Fruit fly (Drosophila melanogaster): ENCODE results near the gene CG43703.

Gene CG43703

DNA sequence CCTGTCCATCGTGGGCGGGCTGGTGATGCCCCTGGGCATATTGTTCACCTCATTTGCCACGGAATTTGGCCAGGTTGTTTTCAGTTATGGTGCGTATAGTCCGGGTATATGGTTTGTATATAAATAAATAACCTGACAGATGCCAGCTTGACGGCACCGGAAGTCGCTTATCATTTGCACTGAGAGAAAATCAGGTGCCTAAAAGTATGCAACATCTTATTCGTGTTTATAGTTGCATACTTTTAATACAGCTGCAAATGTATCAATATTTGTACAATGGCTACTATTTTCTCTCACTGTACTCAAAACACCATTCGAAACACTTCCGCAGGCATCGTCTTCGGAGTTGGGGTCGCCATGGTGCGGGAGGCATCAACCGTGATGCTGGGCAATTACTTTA is 16.6 kb upstream of the CG43703 start (continued):
- no peak for TF ChIP-seq CG17359 (tag; optimal IDR thresholded peaks at IDR 0.05)
- TF ChIP-seq insv (GFP tag; optimal IDR thresholded peaks at IDR 0.05): no peak
- no peak for TF ChIP-seq CG10979 (tag; optimal IDR thresholded peaks at IDR 0.05)
- TF ChIP-seq zen (tag; optimal IDR thresholded peaks at IDR 0.05): no peak
- TF ChIP-seq CG2712 (tag; optimal IDR thresholded peaks at IDR 0.05): no peak
- no peak for TF ChIP-seq CG10654 (GFP tag; optimal IDR thresholded peaks at IDR 0.05)
- TF ChIP-seq tap (tag; optimal IDR thresholded peaks at IDR 0.05): no peak
- no peak for TF ChIP-seq br (optimal IDR thresholded peaks at IDR 0.05)
- TF ChIP-seq CG17829 (tag; optimal IDR thresholded peaks at IDR 0.05): no peak
- TF ChIP-seq MESR4 (GFP tag; optimal IDR thresholded peaks at IDR 0.05): no peak
- TF ChIP-seq gem (tag; optimal IDR thresholded peaks at IDR 0.05): no peak
- TF ChIP-seq B-H1 (GFP tag; IDR thresholded peaks at IDR 0.05): no peak
- TF ChIP-seq CG12104 (GFP tag; optimal IDR thresholded peaks at IDR 0.05): no peak
- no peak for TF ChIP-seq maf-S (GFP tag; optimal IDR thresholded peaks at IDR 0.05)
- no peak for TF ChIP-seq CG1233 (GFP tag; optimal IDR thresholded peaks at IDR 0.05)
- TF ChIP-seq z (GFP tag; IDR thresholded peaks at IDR 0.05): no peak
- TF ChIP-seq CG10267 (tag; optimal IDR thresholded peaks at IDR 0.05): no peak
- TF ChIP-seq Trl (optimal IDR thresholded peaks at IDR 0.05): no peak
- TF ChIP-seq Trl (GFP tag; optimal IDR thresholded peaks at IDR 0.05): peak; percentile 24
- no peak for TF ChIP-seq tll (GFP tag; optimal IDR thresholded peaks at IDR 0.05)
- no peak for TF ChIP-seq Eip74EF (GFP tag; optimal IDR thresholded peaks at IDR 0.05)
- no peak for TF ChIP-seq Dek (tag; optimal IDR thresholded peaks at IDR 0.05)
- no peak for TF ChIP-seq CG11696 (GFP tag; IDR thresholded peaks at IDR 0.05)
- TF ChIP-seq Atf3 (GFP tag; optimal IDR thresholded peaks at IDR 0.05): no peak
- TF ChIP-seq CG11695 (GFP tag; IDR thresholded peaks at IDR 0.05): no peak
- peak; percentile 25 to 26 for TF ChIP-seq Hr51 (GFP tag; optimal IDR thresholded peaks at IDR 0.05)
- peak; percentile 34; the same call in 1 of the 3 replicates for TF ChIP-seq ci (GFP tag; IDR thresholded peaks at IDR 0.05)
- peak; percentile 17 for TF ChIP-seq scrt (GFP tag; optimal IDR thresholded peaks at IDR 0.05)
- TF ChIP-seq NC2α (GFP tag; optimal IDR thresholded peaks at IDR 0.05): no peak
- TF ChIP-seq gcm2 (GFP tag; optimal IDR thresholded peaks at IDR 0.05): no peak
- TF ChIP-seq Oaz (GFP tag; IDR thresholded peaks at IDR 0.05): no peak
- TF ChIP-seq hbn (GFP tag; IDR thresholded peaks at IDR 0.05; ENCODE audit: partially characterized antibody): no peak
- TF ChIP-seq CG3407 (GFP tag; optimal IDR thresholded peaks at IDR 0.05): no peak
- no peak for TF ChIP-seq CG10543 (GFP tag; optimal IDR thresholded peaks at IDR 0.05)
- TF ChIP-seq CG7928 (GFP tag; optimal IDR thresholded peaks at IDR 0.05): no peak
- no peak for TF ChIP-seq twi (tag; optimal IDR thresholded peaks at IDR 0.05)
- peak; percentile 21 for TF ChIP-seq CG12659 (GFP tag; optimal IDR thresholded peaks at IDR 0.05)
- no peak for TF ChIP-seq Taf1 (GFP tag; IDR thresholded peaks at IDR 0.05)
- TF ChIP-seq CG33557 (GFP tag; optimal IDR thresholded peaks at IDR 0.05): no peak
- no peak for TF ChIP-seq pho (GFP tag; optimal IDR thresholded peaks at IDR 0.05)
- no peak for TF ChIP-seq ro (GFP tag; IDR thresholded peaks at IDR 0.05)
- no peak for TF ChIP-seq ab (GFP tag; optimal IDR thresholded peaks at IDR 0.05)
- TF ChIP-seq CG12236 (GFP tag; optimal IDR thresholded peaks at IDR 0.05): no peak
- no peak for TF ChIP-seq CG32772 (GFP tag; IDR thresholded peaks at IDR 0.05)
- TF ChIP-seq dpn (GFP tag; optimal IDR thresholded peaks at IDR 0.05): peak in 1 of 2 experiments; percentile 40
- TF ChIP-seq cg (GFP tag; optimal IDR thresholded peaks at IDR 0.05): no peak
- TF ChIP-seq ara (GFP tag; IDR thresholded peaks at IDR 0.05): no peak
- no peak for TF ChIP-seq Hr78 (GFP tag; optimal IDR thresholded peaks at IDR 0.05)
- TF ChIP-seq nerfin-2 (GFP tag; IDR thresholded peaks at IDR 0.05; ENCODE audit: partially characterized antibody): no peak
- TF ChIP-seq CG14710 (tag; optimal IDR thresholded peaks at IDR 0.05): no peak
- TF ChIP-seq pfk (GFP tag; optimal IDR thresholded peaks at IDR 0.05): no peak

All from whole organism, embryonic.